Fruit fly (Drosophila melanogaster) whole organism, wandering third instar larva: ENCODE measurements around the gene Eip63E.
A peak's percentile ranks its signal among the peaks of the same experiment; 100 is the strongest.

ENCODE experiments used
- Abd-B ChIP-seq: fragments of >200 bp; optimal IDR thresholded peaks from 2 replicates; lab custom pipeline; 2017; ENCODE audit warnings: missing biosample characterization, missing genetic modification characterization
- CG32264 ChIP-seq: fragments of 200-800 bp; sonication (Bioruptor generic); optimal IDR thresholded peaks from 2 replicates; lab custom pipeline; 2016; ENCODE audit warnings: missing biosample characterization, missing genetic modification characterization
- CG9705 ChIP-seq: fragments of 200-800 bp; sonication (Bioruptor generic); optimal IDR thresholded peaks from 2 replicates; lab custom pipeline; 2018; ENCODE audit warnings: missing biosample characterization, mild to moderate bottlenecking, missing genetic modification characterization
- CrebA ChIP-seq: fragments of 200-800 bp; sonication (Bioruptor generic); optimal IDR thresholded peaks from 2 replicates; lab custom pipeline; 2016; ENCODE audit warnings: missing biosample characterization, mild to moderate bottlenecking, missing genetic modification characterization, borderline replicate concordance
- Dfd ChIP-seq: fragments of >200 bp; optimal IDR thresholded peaks from 2 replicates; lab custom pipeline; 2017; ENCODE audit warnings: missing biosample characterization, missing genetic modification characterization
- Dif ChIP-seq: fragments of 200-275, 200-300 bp; sonication (Bioruptor generic); optimal IDR thresholded peaks from 2 replicates; lab custom pipeline; 2018; ENCODE audit warnings: missing biosample characterization, missing genetic modification characterization; ENCODE audit not compliant: partially characterized antibody
- GATAd ChIP-seq: sonication (Bioruptor generic); optimal IDR thresholded peaks from 2 replicates; lab custom pipeline; 2016; ENCODE audit warnings: missing biosample characterization, missing genetic modification characterization
- HLH106 ChIP-seq: fragments of 200-800 bp; optimal IDR thresholded peaks from 3 replicates; lab custom pipeline; 2019; ENCODE audit warnings: missing biosample characterization, mild to moderate bottlenecking, missing genetic modification characterization, moderate library complexity
- Hnf4 ChIP-seq: fragments of 200-800 bp; sonication (Bioruptor generic); optimal IDR thresholded peaks from 2 replicates; lab custom pipeline; 2016; ENCODE audit warnings: missing biosample characterization, mild to moderate bottlenecking, missing genetic modification characterization
- Hr83 ChIP-seq: fragments of 200-300 bp; sonication (Bioruptor generic); optimal IDR thresholded peaks from 2 replicates; lab custom pipeline; 2016; ENCODE audit warnings: missing biosample characterization, mild to moderate bottlenecking, missing genetic modification characterization, moderate library complexity; ENCODE audit not compliant: poor library complexity, severe bottlenecking
- Jra ChIP-seq: sonication (Bioruptor generic); optimal IDR thresholded peaks from 2 replicates; lab custom pipeline; 2016; ENCODE audit warnings: missing biosample characterization, missing genetic modification characterization
- Mio ChIP-seq: sonication (Bioruptor generic); optimal IDR thresholded peaks from 2 replicates; lab custom pipeline; 2016; ENCODE audit warnings: missing biosample characterization, missing genetic modification characterization
- Myc ChIP-seq: fragments of >200 bp; optimal IDR thresholded peaks from 2 replicates; lab custom pipeline; 2017
- N ChIP-seq: fragments of >200 bp; optimal IDR thresholded peaks from 2 replicates; lab custom pipeline; 2018; ENCODE audit warnings: missing biosample characterization, missing external identifiers, missing genetic modification characterization
- Rel ChIP-seq, 2 experiments: fragments of 200-800 bp; sonication (Bioruptor generic) in 1 of 2; optimal IDR thresholded peaks; 2 replicates in 1 of 2; 3 replicates in 1 of 2; lab custom pipeline; 2016 to 2019; ENCODE audit warnings: mild to moderate bottlenecking in 2 of 2, missing biosample characterization in 2 of 2, missing genetic modification characterization in 2 of 2, moderate library complexity in 1 of 2
- Vsx2 ChIP-seq: fragments of 200-300, 225-300 bp; sonication (Bioruptor generic); optimal IDR thresholded peaks from 2 replicates; lab custom pipeline; 2018; ENCODE audit warnings: missing biosample characterization, missing genetic modification characterization; ENCODE audit not compliant: partially characterized antibody
- br ChIP-seq: fragments of 200-800 bp; sonication (Bioruptor generic); optimal IDR thresholded peaks from 2 replicates; lab custom pipeline; 2016; ENCODE audit warnings: missing biosample characterization, missing genetic modification characterization
- brk ChIP-seq: fragments of 200-800 bp; sonication (Bioruptor generic); optimal IDR thresholded peaks from 2 replicates; lab custom pipeline; 2016; ENCODE audit warnings: missing biosample characterization, mild to moderate bottlenecking, missing genetic modification characterization
- dl ChIP-seq, 2 experiments: fragments of 175-275, 200-275 bp in 1 of 2; fragments of 200-275 bp in 1 of 2; sonication (Bioruptor generic); optimal IDR thresholded peaks; lab custom pipeline; 2018; ENCODE audit warnings: mild to moderate bottlenecking in 2 of 2, missing biosample characterization in 2 of 2, missing genetic modification characterization in 2 of 2, moderate library complexity in 2 of 2; ENCODE audit not compliant: partially characterized antibody in 2 of 2, insufficient read depth in 1 of 2
- dmrt93B ChIP-seq: fragments of 200-800 bp; sonication (Bioruptor generic); optimal IDR thresholded peaks from 2 replicates; lab custom pipeline; 2018; ENCODE audit warnings: missing biosample characterization, mild to moderate bottlenecking, missing genetic modification characterization
- dsf ChIP-seq: sonication (Bioruptor generic); optimal IDR thresholded peaks from 2 replicates; lab custom pipeline; 2016; ENCODE audit warnings: missing biosample characterization, missing genetic modification characterization, borderline replicate concordance
- ey ChIP-seq: fragments of 200-800 bp; sonication (Bioruptor generic); optimal IDR thresholded peaks from 2 replicates; lab custom pipeline; 2016; ENCODE audit warnings: missing biosample characterization, missing genetic modification characterization
- foxo ChIP-seq, 2 experiments: fragments of 200-800 bp; sonication (Bioruptor generic); optimal IDR thresholded peaks; 2 replicates in 1 of 2; 3 replicates in 1 of 2; lab custom pipeline; 2016 to 2017; ENCODE audit warnings: missing biosample characterization in 2 of 2, missing genetic modification characterization in 2 of 2
- fru ChIP-seq: fragments of 200-800 bp; sonication (Bioruptor generic); optimal IDR thresholded peaks from 3 replicates; lab custom pipeline; 2016; ENCODE audit warnings: missing biosample characterization, mild to moderate bottlenecking, missing genetic modification characterization
- h ChIP-seq: fragments of 200-800 bp; sonication (Bioruptor generic); optimal IDR thresholded peaks from 3 replicates; lab custom pipeline; 2016; ENCODE audit warnings: missing biosample characterization, mild to moderate bottlenecking, missing genetic modification characterization
- lola ChIP-seq: fragments of >200 bp; optimal IDR thresholded peaks from 2 replicates; lab custom pipeline; 2017; ENCODE audit warnings: missing biosample characterization, missing genetic modification characterization
- pan ChIP-seq: fragments of >200 bp; optimal IDR thresholded peaks from 2 replicates; lab custom pipeline; 2017
- rgr ChIP-seq: fragments of 200-800 bp; sonication (Bioruptor generic); optimal IDR thresholded peaks from 3 replicates; lab custom pipeline; 2016; ENCODE audit warnings: missing biosample characterization, mild to moderate bottlenecking, missing genetic modification characterization
- sage ChIP-seq: fragments of 200-800 bp; sonication (Bioruptor generic); optimal IDR thresholded peaks from 2 replicates; lab custom pipeline; 2016; ENCODE audit warnings: missing biosample characterization, mild to moderate bottlenecking, missing genetic modification characterization
- sv ChIP-seq: fragments of 200-800 bp; sonication (Bioruptor generic); optimal IDR thresholded peaks from 3 replicates; lab custom pipeline; 2016; ENCODE audit warnings: missing biosample characterization, missing genetic modification characterization
- tai ChIP-seq: sonication (Bioruptor generic); optimal IDR thresholded peaks from 2 replicates; lab custom pipeline; 2016; ENCODE audit warnings: missing biosample characterization, missing genetic modification characterization
- usp ChIP-seq: fragments of >200 bp; optimal IDR thresholded peaks from 2 replicates; lab custom pipeline; 2017; ENCODE audit warnings: missing biosample characterization, missing genetic modification characterization

The Eip63E gene

DNA sequence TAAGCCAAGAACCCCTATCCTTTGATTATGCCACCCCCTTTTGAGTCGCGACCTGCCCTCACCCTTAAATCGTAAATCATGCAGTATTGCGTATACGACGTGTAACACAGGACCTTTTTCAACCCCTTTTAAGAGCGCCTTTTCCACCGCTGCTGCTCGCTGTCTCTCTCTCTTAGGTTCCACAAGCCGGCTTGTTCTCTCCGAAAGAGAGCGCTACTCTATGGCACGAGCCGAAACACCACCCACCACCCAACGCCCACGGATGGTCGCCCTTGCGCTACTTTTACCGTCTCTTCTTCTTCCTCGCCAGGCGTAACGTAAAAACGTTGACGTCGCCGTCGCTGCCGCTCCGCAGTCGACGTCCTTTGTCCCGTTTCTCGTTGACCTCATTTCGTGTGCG is 29.4 kb downstream of the Eip63E start:
- TF ChIP-seq Abd-B, result no peak
- TF ChIP-seq Dif (GFP tag; lab: Kevin White, UChicago), result peak; percentile 3

DNA sequence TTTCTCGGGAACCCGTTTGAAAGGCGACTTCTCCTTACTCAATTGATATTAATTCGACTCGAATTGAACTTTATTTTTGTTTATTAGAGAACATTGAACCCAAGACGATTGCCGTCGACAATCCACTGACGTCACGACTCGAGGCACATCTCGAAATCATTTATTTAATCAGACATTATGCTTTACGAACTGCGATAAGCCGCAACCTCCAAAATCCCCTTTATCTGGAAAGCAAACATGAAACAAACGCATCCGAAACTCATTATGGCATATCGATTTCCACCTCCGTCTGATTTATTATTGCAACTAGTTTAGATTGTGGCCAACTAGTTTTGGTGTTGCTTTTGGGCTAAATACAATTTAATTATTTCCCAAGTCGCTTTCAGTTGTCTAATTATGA is 31.6 kb downstream of the Eip63E start:
- TF ChIP-seq Rel (GFP tag; optimal IDR thresholded peaks at IDR 0.05; lab: Kevin White, UChicago), result no peak
- TF ChIP-seq Rel (tag; optimal IDR thresholded peaks at IDR 0.05; lab: Kevin White, UChicago), result peak; percentile 89
- TF ChIP-seq fru (GFP tag; lab: Kevin White, UChicago), result no peak

DNA sequence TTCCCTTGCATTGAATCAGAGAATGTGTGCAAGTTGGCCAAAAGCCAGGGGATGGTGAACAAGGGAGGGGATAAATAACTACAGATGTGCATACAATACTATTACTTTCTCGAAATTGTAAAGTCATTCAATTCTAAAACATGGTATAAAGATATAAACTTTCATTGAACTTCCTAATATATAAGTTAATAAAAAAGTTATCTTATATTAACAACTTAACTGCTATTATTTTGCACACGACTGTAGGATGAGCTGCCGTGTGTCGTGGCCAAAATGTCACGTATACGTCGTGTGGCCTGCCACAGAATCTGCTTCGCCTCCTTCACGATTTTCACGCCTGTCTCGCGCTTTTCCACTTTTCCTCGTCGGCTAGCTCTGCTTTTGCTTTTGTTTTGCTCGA is 33.9 kb downstream of the Eip63E start:
- no peak for TF ChIP-seq CG32264
- no peak for TF ChIP-seq ey (GFP tag; lab: Kevin White, UChicago)
- no peak for TF ChIP-seq pan (lab: Kevin White, UChicago)
- TF ChIP-seq N (GFP tag; lab: Kevin White, UChicago), result no peak
- TF ChIP-seq brk (GFP tag; lab: Kevin White, UChicago), result no peak
- no peak for TF ChIP-seq Abd-B
- TF ChIP-seq rgr (GFP tag; lab: Kevin White, UChicago), result no peak
- TF ChIP-seq Dfd (GFP tag; lab: Kevin White, UChicago), result no peak
- TF ChIP-seq CrebA (GFP tag; lab: Kevin White, UChicago), result no peak
- TF ChIP-seq Hr83 (GFP tag; lab: Kevin White, UChicago), result no peak
- no peak for TF ChIP-seq GATAd (GFP tag; lab: Kevin White, UChicago)
- no peak for TF ChIP-seq CG9705
- no peak for TF ChIP-seq dl (GFP tag; optimal IDR thresholded peaks at IDR 0.05; lab: Kevin White, UChicago; ENCODE audit: insufficient read depth in 1 of 2, partially characterized antibody in 2 of 2)
- TF ChIP-seq foxo (GFP tag; optimal IDR thresholded peaks at IDR 0.05; lab: Kevin White, UChicago), result no peak

DNA sequence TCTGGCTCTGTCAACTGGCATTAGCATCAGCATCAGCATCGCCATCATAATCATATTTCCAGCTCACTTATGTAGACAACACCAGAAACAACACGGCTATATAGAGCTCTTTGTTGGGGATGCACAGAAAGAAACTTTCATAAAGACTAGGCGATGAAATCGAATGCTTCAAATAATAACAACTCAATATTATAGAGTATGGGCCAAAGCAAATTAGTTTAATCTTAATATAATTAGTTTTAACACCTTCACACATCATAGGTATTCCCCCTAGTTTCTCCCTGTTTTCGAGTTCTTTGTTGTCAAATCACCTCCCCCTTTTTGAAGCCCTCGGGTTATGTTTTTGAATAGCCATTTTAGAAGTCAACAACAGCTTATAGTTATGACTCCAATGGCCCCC is 35.5 kb downstream of the Eip63E start:
- TF ChIP-seq br (GFP tag; lab: Kevin White, UChicago) (no peak), CG9705 (no peak), Hnf4 (GFP tag; lab: Kevin White, UChicago) (no peak), HLH106 (tag; lab: Kevin White, UChicago) (no peak), h (GFP tag; lab: Kevin White, UChicago) (no peak), CG32264 (no peak), ey (GFP tag; lab: Kevin White, UChicago) (no peak), Vsx2 (GFP tag; lab: Kevin White, UChicago) (no peak), Dfd (GFP tag; lab: Kevin White, UChicago) (no peak), sage (GFP tag; lab: Kevin White, UChicago) (no peak), lola (GFP tag; lab: Kevin White, UChicago) (no peak)

DNA sequence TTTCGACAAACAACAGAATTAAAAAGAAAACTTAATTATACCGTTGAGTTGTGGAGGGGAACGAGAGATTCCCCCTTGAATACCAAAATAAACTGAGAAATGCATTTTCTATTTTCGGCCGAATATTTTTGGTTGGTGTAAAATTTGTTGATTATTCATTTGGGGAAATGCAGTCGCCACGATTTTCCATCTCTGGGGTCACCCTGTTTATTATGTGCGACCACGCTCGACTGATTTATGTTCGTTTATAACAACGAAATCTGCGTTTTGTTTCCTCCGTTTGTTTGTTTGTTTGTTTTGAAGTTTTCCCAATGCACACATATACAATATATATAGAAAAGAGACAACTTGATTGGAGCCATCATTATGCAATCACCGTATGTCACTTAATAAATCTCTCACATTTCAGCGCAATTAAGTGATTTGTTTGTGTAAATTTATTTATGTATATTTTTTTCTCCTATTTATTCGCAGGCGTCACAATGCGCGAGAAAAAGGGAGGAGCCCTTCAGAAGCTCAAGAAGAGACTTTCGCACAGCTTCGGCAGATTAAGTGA is 36.8 kb downstream of the Eip63E start:
- TF ChIP-seq foxo (GFP tag; optimal IDR thresholded peaks at IDR 0.05; lab: Kevin White, UChicago), result no peak
- TF ChIP-seq dmrt93B (GFP tag; lab: Kevin White, UChicago), result no peak
- TF ChIP-seq CG32264, result no peak
- TF ChIP-seq fru (GFP tag; lab: Kevin White, UChicago), result no peak
- TF ChIP-seq lola (GFP tag; lab: Kevin White, UChicago), result no peak
- TF ChIP-seq h (GFP tag; lab: Kevin White, UChicago), result no peak
- TF ChIP-seq Mio (GFP tag; lab: Kevin White, UChicago), result no peak
- TF ChIP-seq HLH106 (tag; lab: Kevin White, UChicago), result no peak
- TF ChIP-seq Hr83 (GFP tag; lab: Kevin White, UChicago), result no peak
- TF ChIP-seq usp, result no peak
- no peak for TF ChIP-seq tai (GFP tag; lab: Kevin White, UChicago)
- no peak for TF ChIP-seq Hnf4 (GFP tag; lab: Kevin White, UChicago)

DNA sequence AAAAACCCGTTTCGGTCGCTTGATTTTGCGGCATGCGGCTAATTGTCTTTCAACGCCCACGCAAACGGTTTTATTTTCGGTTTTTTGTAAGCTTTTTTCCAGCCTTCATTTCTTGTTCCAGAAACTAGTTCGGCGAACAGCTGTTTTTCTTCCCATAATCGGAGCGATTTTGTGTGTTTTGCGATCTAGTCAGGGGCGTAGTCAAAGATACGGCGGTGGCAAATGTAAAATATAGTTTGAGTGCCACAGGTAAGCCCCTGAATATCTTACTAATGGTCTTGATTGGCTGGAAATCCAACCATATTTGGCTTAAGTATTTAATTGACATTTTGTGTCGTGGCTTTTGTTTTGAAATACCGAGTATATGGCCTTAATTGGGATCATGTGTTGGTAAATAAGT is 38.4 kb downstream of the Eip63E start:
- TF ChIP-seq dsf (GFP tag; lab: Kevin White, UChicago), result no peak
- TF ChIP-seq foxo (GFP tag; optimal IDR thresholded peaks at IDR 0.05; lab: Kevin White, UChicago), result no peak
- TF ChIP-seq CG32264, result no peak
- TF ChIP-seq rgr (GFP tag; lab: Kevin White, UChicago), result no peak
- TF ChIP-seq Vsx2 (GFP tag; lab: Kevin White, UChicago), result no peak
- no peak for TF ChIP-seq sage (GFP tag; lab: Kevin White, UChicago)
- no peak for TF ChIP-seq fru (GFP tag; lab: Kevin White, UChicago)
- TF ChIP-seq Hnf4 (GFP tag; lab: Kevin White, UChicago), result no peak
- no peak for TF ChIP-seq pan (lab: Kevin White, UChicago)
- TF ChIP-seq sv (GFP tag; lab: Kevin White, UChicago), result no peak
- TF ChIP-seq brk (GFP tag; lab: Kevin White, UChicago), result no peak
- TF ChIP-seq Jra (GFP tag; lab: Kevin White, UChicago), result no peak
- TF ChIP-seq GATAd (GFP tag; lab: Kevin White, UChicago), result no peak
- TF ChIP-seq Myc (lab: Kevin White, UChicago), result no peak
- no peak for TF ChIP-seq dl (GFP tag; optimal IDR thresholded peaks at IDR 0.05; lab: Kevin White, UChicago; ENCODE audit: insufficient read depth in 1 of 2, partially characterized antibody in 2 of 2)
- TF ChIP-seq lola (GFP tag; lab: Kevin White, UChicago), result no peak
